Fruit fly (Drosophila melanogaster) whole organism, embryonic: ENCODE results near the gene tws.

ENCODE experiments used
- CG10209 ChIP-seq: fragments of 200-800 bp; sonication (Bioruptor generic); optimal IDR thresholded peaks from 3 replicates; lab custom pipeline; 2017; ENCODE audit warnings: missing biosample characterization, mild to moderate bottlenecking, missing genetic modification characterization, missing genetic modification reagents
- CG10959 ChIP-seq: fragments of 200-800 bp; sonication (Bioruptor generic); IDR thresholded peaks from 2 replicates; pipeline ENCODE4 v1.3.6; 2022; ENCODE audit warnings: missing biosample characterization, missing genetic modification characterization
- CG10979 ChIP-seq: fragments of 200-800 bp; sonication (Bioruptor generic); optimal IDR thresholded peaks from 2 replicates; lab custom pipeline; 2018; ENCODE audit warnings: missing biosample characterization, mild to moderate bottlenecking, missing genetic modification characterization, moderate library complexity
- CG11093 ChIP-seq: fragments of 200-800 bp; sonication (Bioruptor generic); IDR thresholded peaks from 3 replicates; pipeline ENCODE4 v1.3.6; 2022; ENCODE audit warnings: missing biosample characterization, missing genetic modification characterization
- CG14441 ChIP-seq: fragments of 200-800 bp; sonication (Bioruptor generic); IDR thresholded peaks from 2 replicates; pipeline ENCODE4 v1.3.6; 2022; ENCODE audit warnings: missing biosample characterization, missing genetic modification characterization
- CG15073 ChIP-seq: fragments of 200-800 bp; sonication (Bioruptor generic); optimal IDR thresholded peaks from 2 replicates; lab custom pipeline; 2016; ENCODE audit warnings: missing biosample characterization, missing genetic modification characterization
- CG1529 ChIP-seq: fragments of 200-800 bp; sonication (Bioruptor generic); optimal IDR thresholded peaks from 3 replicates; lab custom pipeline; 2018; ENCODE audit warnings: missing biosample characterization, missing genetic modification characterization
- CG1647 ChIP-seq: fragments of 200-800 bp; sonication (Bioruptor generic); optimal IDR thresholded peaks from 3 replicates; lab custom pipeline; 2016; ENCODE audit warnings: missing biosample characterization, missing genetic modification characterization
- CG17186 ChIP-seq: fragments of 200-800 bp; sonication (Bioruptor generic); optimal IDR thresholded peaks from 3 replicates; lab custom pipeline; 2017; ENCODE audit warnings: missing biosample characterization, missing genetic modification reagents, missing genetic modification characterization
- CG1792 ChIP-seq: fragments of 200-800 bp; sonication (Bioruptor generic); optimal IDR thresholded peaks from 2 replicates; lab custom pipeline; 2016; ENCODE audit warnings: missing biosample characterization, missing genetic modification characterization
- CG18011 ChIP-seq: fragments of 200-800 bp; sonication (Bioruptor generic); optimal IDR thresholded peaks from 2 replicates; lab custom pipeline; 2017; ENCODE audit warnings: missing biosample characterization, missing genetic modification characterization, mild to moderate bottlenecking, moderate library complexity, missing genotype
- CG1832 ChIP-seq: fragments of 200-800 bp; sonication (Bioruptor generic); optimal IDR thresholded peaks from 2 replicates; lab custom pipeline; 2017; ENCODE audit warnings: missing biosample characterization, mild to moderate bottlenecking, missing genetic modification characterization, inconsistent platforms
- CG2202 ChIP-seq: fragments of 200-800 bp; sonication (Bioruptor generic); optimal IDR thresholded peaks from 2 replicates; lab custom pipeline; 2018; ENCODE audit warnings: missing biosample characterization, mild to moderate bottlenecking, missing genetic modification characterization
- CG2889 ChIP-seq: fragments of 200-800 bp; sonication (Bioruptor generic); IDR thresholded peaks from 3 replicates; pipeline ENCODE4 v1.3.6; 2022; ENCODE audit warnings: missing biosample characterization, missing genetic modification characterization
- CG31441 ChIP-seq: fragments of 200-800 bp; sonication (Bioruptor generic); IDR thresholded peaks from 2 replicates; pipeline ENCODE4 v1.3.6; 2022; ENCODE audit warnings: missing biosample characterization, missing genetic modification characterization
- CG4707 ChIP-seq: fragments of 200-800 bp; sonication (Bioruptor generic); optimal IDR thresholded peaks from 2 replicates; lab custom pipeline; 2018; ENCODE audit warnings: missing biosample characterization, mild to moderate bottlenecking, missing genetic modification characterization, moderate library complexity
- CG5245 ChIP-seq: fragments of 200-800 bp; sonication (Bioruptor generic); optimal IDR thresholded peaks from 3 replicates; lab custom pipeline; 2016; ENCODE audit warnings: missing biosample characterization, missing genetic modification characterization
- CG8281 ChIP-seq: fragments of 200-800 bp; sonication (Bioruptor generic); optimal IDR thresholded peaks from 2 replicates; lab custom pipeline; 2018; ENCODE audit warnings: missing biosample characterization, mild to moderate bottlenecking, missing genetic modification characterization, moderate library complexity
- CG8290 ChIP-seq, 3 experiments: fragments of 200-800 bp; sonication (Bioruptor generic); optimal IDR thresholded peaks; 2 replicates each; lab custom pipeline; 2016 to 2019; ENCODE audit warnings: missing biosample characterization in 3 of 3, missing genetic modification characterization in 3 of 3, mild to moderate bottlenecking in 2 of 3, moderate library complexity in 1 of 3
- D19A ChIP-seq: fragments of 200-800 bp; optimal IDR thresholded peaks from 3 replicates; lab custom pipeline; 2019; ENCODE audit warnings: missing biosample characterization, mild to moderate bottlenecking, missing genetic modification characterization, moderate library complexity
- Dref ChIP-seq: fragments of 200-800 bp; sonication (Bioruptor generic); IDR thresholded peaks from 2 replicates; pipeline ENCODE4 v1.3.6; 2022; ENCODE audit warnings: missing biosample characterization, missing genetic modification characterization
- Fer3 ChIP-seq: fragments of 200-800 bp; sonication (Bioruptor generic); optimal IDR thresholded peaks from 2 replicates; lab custom pipeline; 2018; ENCODE audit warnings: missing biosample characterization, mild to moderate bottlenecking, missing genetic modification characterization, moderate library complexity
- GATAe ChIP-seq: fragments of 200-800 bp; sonication (Bioruptor generic); conservative IDR thresholded peaks from 2 replicates; pipeline ENCODE4 v1.3.6; 2022; ENCODE audit warnings: missing biosample characterization, missing genetic modification characterization
- HLH4C ChIP-seq: fragments of 200-800 bp; sonication (Bioruptor generic); IDR thresholded peaks from 3 replicates; pipeline ENCODE4 v1.3.6; 2022; ENCODE audit warnings: missing biosample characterization, missing genetic modification characterization; ENCODE audit not compliant: partially characterized antibody
- Hr51 ChIP-seq, 2 experiments: fragments of 200-800 bp; sonication (Bioruptor generic); optimal IDR thresholded peaks; 2 replicates in 1 of 2; 3 replicates in 1 of 2; lab custom pipeline; 2016 to 2018; ENCODE audit warnings: missing biosample characterization in 2 of 2, missing genetic modification characterization in 2 of 2, mild to moderate bottlenecking in 1 of 2, moderate library complexity in 1 of 2
- Rfx ChIP-seq: fragments of 200-800 bp; sonication (Bioruptor generic); IDR thresholded peaks from 2 replicates; pipeline ENCODE4 v1.3.6; 2022; ENCODE audit warnings: missing biosample characterization, missing genetic modification characterization
- Sox100B ChIP-seq: fragments of 200-800 bp; sonication (Bioruptor generic); optimal IDR thresholded peaks from 3 replicates; lab custom pipeline; 2018; ENCODE audit warnings: missing biosample characterization, mild to moderate bottlenecking, missing genetic modification characterization
- amos ChIP-seq: fragments of 200-800 bp; sonication (Bioruptor generic); IDR thresholded peaks from 2 replicates; pipeline ENCODE4 v1.3.6; 2022; ENCODE audit warnings: missing biosample characterization, missing genetic modification characterization; ENCODE audit not compliant: partially characterized antibody
- bab2 ChIP-seq: fragments of 200-800 bp; sonication (Bioruptor generic); optimal IDR thresholded peaks from 2 replicates; lab custom pipeline; 2016; ENCODE audit warnings: missing biosample characterization, missing genetic modification characterization
- bowl ChIP-seq: fragments of 200-800 bp; sonication (Bioruptor generic); IDR thresholded peaks from 2 replicates; pipeline ENCODE4 v1.3.6; 2022; ENCODE audit warnings: missing biosample characterization, missing genetic modification characterization
- btn ChIP-seq: fragments of 200-800 bp; sonication (Bioruptor generic); optimal IDR thresholded peaks from 2 replicates; lab custom pipeline; 2016; ENCODE audit warnings: missing biosample characterization, missing genetic modification characterization
- dmrt11E ChIP-seq: fragments of 200-800 bp; sonication (Bioruptor generic); optimal IDR thresholded peaks from 3 replicates; lab custom pipeline; 2018; ENCODE audit warnings: missing biosample characterization, mild to moderate bottlenecking, missing genetic modification characterization, moderate library complexity
- dmrt99B ChIP-seq: fragments of 200-800 bp; sonication (Bioruptor generic); optimal IDR thresholded peaks from 2 replicates; lab custom pipeline; 2018; ENCODE audit warnings: missing biosample characterization, mild to moderate bottlenecking, missing genetic modification characterization, moderate library complexity
- fd3F ChIP-seq: fragments of 200-800 bp; sonication (Bioruptor generic); optimal IDR thresholded peaks from 2 replicates; lab custom pipeline; 2018; ENCODE audit warnings: missing biosample characterization, mild to moderate bottlenecking, missing genetic modification characterization, moderate library complexity
- fru ChIP-seq: fragments of >200 bp; optimal IDR thresholded peaks from 2 replicates; lab custom pipeline; 2017
- gem ChIP-seq: fragments of 200-800 bp; sonication (Bioruptor generic); optimal IDR thresholded peaks from 2 replicates; lab custom pipeline; 2019; ENCODE audit warnings: missing biosample characterization, mild to moderate bottlenecking, missing genetic modification characterization, moderate library complexity
- grn ChIP-seq: fragments of 200-800 bp; sonication (Bioruptor generic); optimal IDR thresholded peaks from 3 replicates; lab custom pipeline; 2017; ENCODE audit warnings: missing biosample characterization, missing genetic modification characterization
- hkb ChIP-seq, 2 experiments: fragments of 200-800 bp in 1 of 2; fragments of >200 bp in 1 of 2; sonication (Bioruptor generic) in 1 of 2; IDR thresholded peaks in 1 of 2; optimal IDR thresholded peaks in 1 of 2; 2 replicates each; pipeline versions ENCODE4 v1.3.6 to Lab custom; 2017 to 2022; ENCODE audit warnings: missing biosample characterization in 1 of 2, missing genetic modification characterization in 1 of 2
- jigr1 ChIP-seq: fragments of 200-800 bp; sonication (Bioruptor generic); IDR thresholded peaks from 3 replicates; pipeline ENCODE4 v1.3.6; 2022; ENCODE audit warnings: missing biosample characterization, missing genetic modification characterization
- kah ChIP-seq: fragments of 200-800 bp; sonication (Bioruptor generic); optimal IDR thresholded peaks from 2 replicates; lab custom pipeline; 2018; ENCODE audit warnings: missing biosample characterization, mild to moderate bottlenecking, missing genetic modification characterization
- oc ChIP-seq: fragments of 200-800 bp; sonication (Bioruptor generic); optimal IDR thresholded peaks from 2 replicates; lab custom pipeline; 2018; ENCODE audit warnings: missing biosample characterization, mild to moderate bottlenecking, missing genetic modification characterization, moderate library complexity
- org-1 ChIP-seq: fragments of 200-800 bp; sonication (Bioruptor generic); optimal IDR thresholded peaks from 2 replicates; lab custom pipeline; 2017; ENCODE audit warnings: missing biosample characterization, missing genetic modification characterization
- pan ChIP-seq, 4 experiments: fragments of >200 bp in 3 of 4; fragments of 200-800 bp in 1 of 4; sonication (Bioruptor generic) in 1 of 4; optimal IDR thresholded peaks in 3 of 4; IDR thresholded peaks in 1 of 4; 2 replicates each; pipeline versions ENCODE4 v1.3.6 to Lab custom; 2017 to 2022; ENCODE audit warnings: missing biosample characterization in 2 of 4, missing genetic modification characterization in 2 of 4, mixed read lengths in 1 of 4
- sens-2 ChIP-seq: fragments of 200-800 bp; sonication (Bioruptor generic); IDR thresholded peaks from 2 replicates; pipeline ENCODE4 v1.3.6; 2022; ENCODE audit warnings: missing biosample characterization, missing genetic modification characterization
- seq ChIP-seq: fragments of 200-800 bp; sonication (Bioruptor generic); IDR thresholded peaks from 2 replicates; pipeline ENCODE4 v1.3.6; 2022; ENCODE audit warnings: missing biosample characterization, missing genetic modification characterization
- sqz ChIP-seq: fragments of 200-800 bp; sonication (Bioruptor generic); optimal IDR thresholded peaks from 3 replicates; lab custom pipeline; 2018; ENCODE audit warnings: missing biosample characterization, mild to moderate bottlenecking, missing genetic modification characterization
- toy ChIP-seq: fragments of 200-800 bp; sonication (Bioruptor generic); IDR thresholded peaks from 2 replicates; pipeline ENCODE4 v1.3.6; 2022; ENCODE audit warnings: missing biosample characterization, missing genetic modification characterization
- vvl ChIP-seq: fragments of 200-800 bp; sonication (Bioruptor generic); IDR thresholded peaks from 2 replicates; pipeline ENCODE4 v1.3.6; 2022; ENCODE audit warnings: missing biosample characterization, missing genetic modification characterization
- zfh1 ChIP-seq: fragments of 200-800 bp; sonication (Bioruptor generic); IDR thresholded peaks from 3 replicates; pipeline ENCODE4 v1.3.6; 2022; ENCODE audit warnings: missing biosample characterization, missing genetic modification characterization
- zfh2 ChIP-seq: fragments of 200-800 bp; sonication (Bioruptor generic); optimal IDR thresholded peaks from 2 replicates; lab custom pipeline; 2016; ENCODE audit warnings: missing biosample characterization, missing genetic modification characterization

tws gene

DNA sequence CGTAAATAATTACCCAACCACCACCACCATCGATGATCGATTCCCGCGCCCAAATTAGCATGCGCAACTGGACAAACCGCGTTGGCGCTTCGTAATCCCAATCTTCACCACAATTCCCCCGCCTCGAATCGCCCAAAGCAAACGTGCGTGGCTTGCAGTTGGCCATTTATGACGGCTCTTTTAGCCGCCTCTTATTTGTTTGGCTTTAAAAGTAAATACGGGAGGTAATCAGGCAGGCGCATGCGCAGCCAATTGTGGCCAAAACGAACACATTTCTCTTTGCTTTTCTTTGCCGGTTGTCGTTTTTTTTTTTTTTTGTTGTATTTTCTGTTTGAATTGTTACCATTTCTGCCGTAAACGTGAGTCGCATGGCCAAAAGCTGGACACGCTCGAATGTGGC lies 11.0 kb upstream of the tws start (continued):
- TF ChIP-seq vvl (peak; percentile 42; the same call in 1 of the 2 replicates), CG15073 (no peak), CG11093 (no peak), CG1647 (GFP tag; lab: Kevin White, UChicago) (no peak), dmrt11E (tag; lab: Kevin White, UChicago) (no peak), CG4707 (GFP tag; lab: Kevin White, UChicago) (peak; percentile 14), CG2889 (GFP tag; lab: Robert Waterston, UW) (no peak), pan (optimal IDR thresholded peaks at IDR 0.05; lab: Kevin White, UChicago) (no peak), pan (GFP tag; optimal IDR thresholded peaks at IDR 0.05 in 1 of 2, IDR thresholded peaks at IDR 0.05 in 1 of 2) (no peak), zfh1 (GFP tag; lab: Robert Waterston, UW) (no peak), CG8290 (GFP tag; optimal IDR thresholded peaks at IDR 0.05; lab: Kevin White, UChicago) (no peak), CG8290 (tag; optimal IDR thresholded peaks at IDR 0.05; lab: Kevin White, UChicago) (no peak), Dref (GFP tag; lab: Robert Waterston, UW) (no peak), sens-2 (peak; percentile 24; the same call in 1 of the 2 replicates), CG1792 (GFP tag; lab: Kevin White, UChicago) (peak; percentile 30), HLH4C (GFP tag; lab: Robert Waterston, UW) (no peak), CG10979 (no peak), kah (GFP tag; lab: Kevin White, UChicago) (no peak), Rfx (GFP tag; lab: Robert Waterston, UW) (no peak), amos (GFP tag; lab: Robert Waterston, UW) (no peak), CG14441 (GFP tag; lab: Robert Waterston, UW) (0 out of 2 replicates have a peak, but pooled peaks have one; percentile 21), seq (GFP tag; lab: Robert Waterston, UW) (peak; percentile 37; the same call in 1 of the 2 replicates), Fer3 (tag; lab: Kevin White, UChicago) (no peak), fru (lab: Kevin White, UChicago) (no peak), GATAe (GFP tag; lab: Robert Waterston, UW) (no peak), CG1832 (GFP tag; lab: Kevin White, UChicago) (no peak), CG1529 (GFP tag; lab: Kevin White, UChicago) (no peak), CG17186 (no peak), CG5245 (GFP tag; lab: Kevin White, UChicago) (no peak), jigr1 (no peak), CG31441 (no peak), fd3F (GFP tag; lab: Kevin White, UChicago) (no peak), Hr51 (GFP tag; optimal IDR thresholded peaks at IDR 0.05; lab: Kevin White, UChicago) (no peak), btn (GFP tag; lab: Kevin White, UChicago) (peak; percentile 7), toy (GFP tag; lab: Robert Waterston, UW) (no peak), CG10959 (GFP tag; lab: Robert Waterston, UW) (no peak), bab2 (GFP tag; lab: Kevin White, UChicago) (no peak), sqz (GFP tag; lab: Kevin White, UChicago) (peak; percentile 8), dmrt99B (tag; lab: Kevin White, UChicago) (peak; percentile 48), CG10209 (GFP tag; lab: Kevin White, UChicago) (no peak), bowl (GFP tag; lab: Robert Waterston, UW) (0 out of 2 replicates have a peak, but pooled peaks have one; percentile 20), CG18011 (no peak), CG2202 (no peak), grn (GFP tag; lab: Kevin White, UChicago) (no peak), CG8281 (no peak), zfh2 (GFP tag; lab: Kevin White, UChicago) (no peak), oc (tag; lab: Kevin White, UChicago) (peak; percentile 54), D19A (tag; lab: Kevin White, UChicago) (no peak), Sox100B (GFP tag; lab: Kevin White, UChicago) (no peak), org-1 (GFP tag; lab: Kevin White, UChicago) (no peak), hkb (optimal IDR thresholded peaks at IDR 0.05; lab: Kevin White, UChicago) (no peak), hkb (GFP tag; IDR thresholded peaks at IDR 0.05; lab: Robert Waterston, UW) (peak; percentile 63), gem (no peak)
